Worm (Caenorhabditis elegans) whole organism, late embryonic: ENCODE data around the gene ZK813.4.

Experiments
- C08G9.2 ChIP-seq: sonication (generic microtip); optimal IDR thresholded peaks from 2 replicates; lab custom pipeline; 2016; ENCODE audit warnings: mild to moderate bottlenecking, missing genetic modification characterization, moderate library complexity, missing compliant biosample characterization
- C38D4.7 ChIP-seq: fragments of 200-800 bp; sonication (Bioruptor generic); optimal IDR thresholded peaks from 2 replicates; lab custom pipeline; 2018; ENCODE audit warnings: mild to moderate bottlenecking, missing genetic modification characterization, moderate library complexity, missing compliant biosample characterization
- F13H6.1 ChIP-seq: sonication (generic microtip); optimal IDR thresholded peaks from 2 replicates; lab custom pipeline; 2016; ENCODE audit warnings: missing genetic modification characterization, missing compliant biosample characterization
- K02D7.2 ChIP-seq: sonication (generic microtip); optimal IDR thresholded peaks from 2 replicates; lab custom pipeline; 2017; ENCODE audit warnings: mild to moderate bottlenecking, missing genetic modification characterization, missing compliant biosample characterization
- T23F11.4 ChIP-seq: fragments of 200-800 bp; sonication (Bioruptor generic); optimal IDR thresholded peaks from 2 replicates; lab custom pipeline; 2018; ENCODE audit warnings: mild to moderate bottlenecking, missing genetic modification characterization, missing compliant biosample characterization
- Y22D7AL.16 ChIP-seq: sonication (generic microtip); optimal IDR thresholded peaks from 2 replicates; lab custom pipeline; 2016; ENCODE audit warnings: missing genetic modification characterization, missing compliant biosample characterization
- ceh-19 ChIP-seq: fragments of 200-800 bp; sonication (Bioruptor generic); optimal IDR thresholded peaks from 2 replicates; lab custom pipeline; 2018; ENCODE audit warnings: mild to moderate bottlenecking, missing genetic modification characterization, missing compliant biosample characterization
- ceh-2 ChIP-seq: sonication (generic microtip); optimal IDR thresholded peaks from 2 replicates; lab custom pipeline; 2016; ENCODE audit warnings: missing genotype, missing genetic modification characterization, missing compliant biosample characterization
- ceh-24 ChIP-seq: sonication (generic microtip); optimal IDR thresholded peaks from 2 replicates; lab custom pipeline; 2016; ENCODE audit warnings: mild to moderate bottlenecking, missing genetic modification characterization, missing compliant biosample characterization
- ceh-30 ChIP-seq: fragments of 150-350 bp; optimal IDR thresholded peaks from 2 replicates; lab custom pipeline; 2014; ENCODE audit warnings: missing biosample characterization, missing genetic modification characterization
- ceh-31 ChIP-seq: sonication (generic microtip); optimal IDR thresholded peaks from 2 replicates; lab custom pipeline; 2016; ENCODE audit warnings: missing genetic modification characterization, missing compliant biosample characterization
- ceh-45 ChIP-seq: fragments of 200-800 bp; sonication (Bioruptor generic); IDR thresholded peaks from 2 replicates; pipeline ENCODE4 v1.3.6; 2022; ENCODE audit warnings: missing genetic modification reagents, missing genetic modification characterization, missing compliant biosample characterization
- ceh-6 ChIP-seq: fragments of 200-800 bp; sonication (Bioruptor generic); optimal IDR thresholded peaks from 2 replicates; lab custom pipeline; 2018; ENCODE audit warnings: mild to moderate bottlenecking, missing genetic modification characterization, missing compliant biosample characterization
- che-1 ChIP-seq: sonication (generic microtip); optimal IDR thresholded peaks from 2 replicates; lab custom pipeline; 2016; ENCODE audit warnings: mild to moderate bottlenecking, missing genetic modification characterization, missing compliant biosample characterization
- elt-2 ChIP-seq: sonication (generic microtip); optimal IDR thresholded peaks from 2 replicates; lab custom pipeline; 2016; ENCODE audit warnings: missing genetic modification reagents, missing genetic modification characterization, missing compliant biosample characterization
- ets-4 ChIP-seq: sonication (generic microtip); optimal IDR thresholded peaks from 2 replicates; lab custom pipeline; 2016; ENCODE audit warnings: missing genetic modification characterization, missing compliant biosample characterization
- gmeb-2 ChIP-seq: sonication (generic microtip); optimal IDR thresholded peaks from 2 replicates; lab custom pipeline; 2016; ENCODE audit warnings: missing genetic modification characterization, inconsistent platforms, missing compliant biosample characterization
- hlh-13 ChIP-seq: fragments of 200-800 bp; sonication (Bioruptor generic); optimal IDR thresholded peaks from 2 replicates; lab custom pipeline; 2018; ENCODE audit warnings: mild to moderate bottlenecking, missing genetic modification characterization, missing compliant biosample characterization
- hlh-15 ChIP-seq: sonication (generic microtip); optimal IDR thresholded peaks from 2 replicates; lab custom pipeline; 2016; ENCODE audit warnings: missing genetic modification characterization, missing compliant biosample characterization
- hlh-6 ChIP-seq: sonication (generic microtip); optimal IDR thresholded peaks from 2 replicates; lab custom pipeline; 2016; ENCODE audit warnings: missing genotype, missing genetic modification characterization, missing compliant biosample characterization
- hlh-8 ChIP-seq: sonication (generic microtip); optimal IDR thresholded peaks from 2 replicates; lab custom pipeline; 2016; ENCODE audit warnings: missing genotype, missing genetic modification characterization, missing compliant biosample characterization
- lin-11 ChIP-seq: fragments of 200-800 bp; sonication (Bioruptor generic); optimal IDR thresholded peaks from 2 replicates; lab custom pipeline; 2018; ENCODE audit warnings: mild to moderate bottlenecking, missing genetic modification characterization, missing compliant biosample characterization
- madf-2 ChIP-seq: sonication (generic microtip); optimal IDR thresholded peaks from 2 replicates; lab custom pipeline; 2017; ENCODE audit warnings: missing genetic modification characterization, missing compliant biosample characterization
- mec-3 ChIP-seq: sonication (generic microtip); optimal IDR thresholded peaks from 2 replicates; lab custom pipeline; 2016; ENCODE audit warnings: borderline replicate concordance, missing genetic modification characterization, missing compliant biosample characterization
- nhr-11 ChIP-seq: fragments of 150-350 bp; optimal IDR thresholded peaks from 2 replicates; lab custom pipeline; 2014; ENCODE audit warnings: missing biosample characterization, missing genetic modification characterization
- nhr-232 ChIP-seq: sonication (generic microtip); optimal IDR thresholded peaks from 2 replicates; lab custom pipeline; 2016; ENCODE audit warnings: missing genetic modification characterization, missing compliant biosample characterization
- npax-4 ChIP-seq: sonication (generic microtip); optimal IDR thresholded peaks from 2 replicates; lab custom pipeline; 2016; ENCODE audit warnings: missing genetic modification characterization, missing compliant biosample characterization
- pat-9 ChIP-seq: fragments of 200-800 bp; sonication (Bioruptor generic); optimal IDR thresholded peaks from 2 replicates; lab custom pipeline; 2018; ENCODE audit warnings: mild to moderate bottlenecking, missing genetic modification characterization, moderate library complexity, missing compliant biosample characterization
- pax-1 ChIP-seq: fragments of 150-350 bp; optimal IDR thresholded peaks from 2 replicates; lab custom pipeline; 2014; ENCODE audit warnings: missing biosample characterization, missing genetic modification characterization
- pha-2 ChIP-seq: sonication (generic microtip); optimal IDR thresholded peaks from 2 replicates; lab custom pipeline; 2017; ENCODE audit warnings: mild to moderate bottlenecking, missing genetic modification characterization, missing compliant biosample characterization
- pha-4 ChIP-seq: fragments of 150-350 bp; optimal IDR thresholded peaks from 2 replicates; lab custom pipeline; 2018; ENCODE audit warnings: missing biosample characterization, missing genetic modification reagents, missing genetic modification characterization
- ref-2 ChIP-seq: sonication (generic microtip); optimal IDR thresholded peaks from 2 replicates; lab custom pipeline; 2016; ENCODE audit warnings: missing genetic modification characterization, missing compliant biosample characterization
- sdc-2 ChIP-seq: sonication (generic microtip); optimal IDR thresholded peaks from 2 replicates; lab custom pipeline; 2016; ENCODE audit warnings: missing genotype, missing genetic modification characterization, missing compliant biosample characterization
- sox-4 ChIP-seq: sonication (generic microtip); optimal IDR thresholded peaks from 2 replicates; lab custom pipeline; 2017; ENCODE audit warnings: mild to moderate bottlenecking, missing genetic modification characterization, inconsistent platforms, missing compliant biosample characterization
- syd-9 ChIP-seq: sonication (generic microtip); optimal IDR thresholded peaks from 2 replicates; lab custom pipeline; 2016; ENCODE audit warnings: mild to moderate bottlenecking, missing genetic modification characterization, moderate library complexity, missing compliant biosample characterization
- tbx-2 ChIP-seq: sonication (generic microtip); optimal IDR thresholded peaks from 2 replicates; lab custom pipeline; 2016; ENCODE audit warnings: missing genetic modification characterization, missing compliant biosample characterization
- unc-3 ChIP-seq, 2 experiments: fragments of 200-800 bp in 1 of 2; sonication (Bioruptor generic) in 1 of 2; sonication (generic microtip) in 1 of 2; conservative IDR thresholded peaks in 1 of 2; optimal IDR thresholded peaks in 1 of 2; 2 replicates each; pipeline versions ENCODE4 v1.3.6 to Lab custom; 2016 to 2022; ENCODE audit warnings: missing compliant biosample characterization in 2 of 2, missing genetic modification characterization in 2 of 2, missing genetic modification reagents in 1 of 2
- unc-42 ChIP-seq: sonication (generic microtip); optimal IDR thresholded peaks from 2 replicates; lab custom pipeline; 2016; ENCODE audit warnings: missing genotype, missing genetic modification characterization, missing compliant biosample characterization
- unc-55 ChIP-seq: sonication (generic microtip); optimal IDR thresholded peaks from 2 replicates; lab custom pipeline; 2017; ENCODE audit warnings: missing biosample characterization, missing genetic modification reagents, missing genetic modification characterization
- unc-86 ChIP-seq: sonication (generic microtip); optimal IDR thresholded peaks from 2 replicates; lab custom pipeline; 2016; ENCODE audit warnings: missing genetic modification characterization, missing compliant biosample characterization
- zip-5 ChIP-seq: sonication (generic microtip); optimal IDR thresholded peaks from 2 replicates; lab custom pipeline; 2016; ENCODE audit warnings: missing genetic modification characterization, missing compliant biosample characterization

Gene ZK813.4

DNA sequence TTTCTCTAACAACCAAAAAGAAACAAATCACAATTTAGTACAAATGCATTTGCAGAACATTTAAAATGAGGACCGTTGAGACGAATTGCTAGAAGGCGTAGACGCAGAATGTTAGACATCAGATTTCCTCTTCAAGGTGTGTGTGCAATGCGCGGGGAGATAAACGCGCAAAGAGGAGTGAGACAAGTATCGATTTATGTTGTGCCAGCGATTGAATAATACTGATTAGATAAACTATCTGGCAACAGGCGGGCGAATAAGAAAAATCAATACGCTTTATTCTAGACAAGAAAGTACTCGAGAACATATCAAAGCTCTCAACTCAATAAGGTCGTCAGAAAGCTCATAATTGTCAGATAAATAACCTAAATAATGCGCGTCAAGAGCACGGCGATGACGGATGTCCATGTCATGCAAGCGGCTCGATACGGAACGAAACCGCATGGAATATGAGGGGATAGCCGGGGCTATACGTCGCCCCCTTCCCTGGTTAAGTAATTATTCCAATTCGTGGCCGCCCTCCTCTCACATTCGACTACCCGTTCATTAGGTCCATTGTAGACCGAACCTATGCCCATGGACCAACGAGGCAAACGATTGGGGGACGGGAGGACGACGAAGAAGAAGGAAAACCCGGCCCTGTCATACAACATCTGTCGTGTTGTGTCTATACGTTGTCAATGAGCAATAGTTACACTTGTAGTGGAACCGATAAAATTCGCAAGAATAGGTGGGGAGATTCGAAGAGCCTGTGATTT is 37.3 kb upstream of the ZK813.4 start (continued):
- TF ChIP-seq ceh-6 (GFP tag; lab: Kevin White, UChicago) (no peak), nhr-11 (tag; lab: Kevin White, UChicago) (no peak), hlh-8 (no peak), pha-2 (tag; lab: Kevin White, UChicago) (no peak)

DNA sequence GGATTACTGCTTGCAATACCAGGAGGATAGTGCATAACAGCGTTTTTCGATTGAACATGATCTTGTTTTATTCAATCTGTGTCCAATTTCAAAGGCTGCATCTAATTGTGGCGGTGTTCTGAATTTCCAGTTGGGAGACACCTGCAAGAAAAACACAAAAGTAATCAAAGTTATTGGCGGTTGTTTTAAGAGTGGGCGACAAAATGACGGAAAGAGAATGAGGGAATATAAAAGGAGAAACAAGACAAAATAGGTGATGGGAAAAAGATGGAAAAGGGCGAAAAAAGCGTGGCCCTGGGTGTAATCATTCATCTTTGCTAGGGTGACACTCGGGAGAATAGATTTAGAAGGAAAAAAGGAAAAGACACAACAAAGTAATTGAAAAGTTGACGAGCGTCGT is 35.9 kb upstream of the ZK813.4 start, which contains the start of the genes ZK377.15 and sax-3:
Gene ZK377.15, minus strand, starts transcription at position 101 of the 400 bp plus-strand sequence.
Gene sax-3, minus strand, starts transcription at position 143 of the 400 bp plus-strand sequence.
- no peak for TF ChIP-seq ceh-19 (GFP tag; lab: Kevin White, UChicago)
- no peak for TF ChIP-seq unc-55 (GFP tag; lab: Kevin White, UChicago)
- TF ChIP-seq ceh-45 (GFP tag; lab: Robert Waterston, UW) = no peak
- TF ChIP-seq ceh-30 (tag; lab: Kevin White, UChicago) = no peak
- no peak for TF ChIP-seq gmeb-2 (tag; lab: Kevin White, UChicago)
- TF ChIP-seq nhr-232 = no peak
- no peak for TF ChIP-seq sox-4
- no peak for TF ChIP-seq hlh-15 (tag; lab: Kevin White, UChicago)
- no peak for TF ChIP-seq che-1
- TF ChIP-seq hlh-6 (tag; lab: Kevin White, UChicago) = no peak
- no peak for TF ChIP-seq pax-1 (tag; lab: Kevin White, UChicago)
- TF ChIP-seq Y22D7AL.16 (tag; lab: Kevin White, UChicago) = no peak
- no peak for TF ChIP-seq unc-42 (tag; lab: Kevin White, UChicago)
- no peak for TF ChIP-seq ceh-6 (GFP tag; lab: Kevin White, UChicago)
- no peak for TF ChIP-seq C08G9.2 (tag; lab: Kevin White, UChicago)
- no peak for TF ChIP-seq madf-2 (tag; lab: Kevin White, UChicago)
- no peak for TF ChIP-seq mec-3 (tag; lab: Kevin White, UChicago)

DNA sequence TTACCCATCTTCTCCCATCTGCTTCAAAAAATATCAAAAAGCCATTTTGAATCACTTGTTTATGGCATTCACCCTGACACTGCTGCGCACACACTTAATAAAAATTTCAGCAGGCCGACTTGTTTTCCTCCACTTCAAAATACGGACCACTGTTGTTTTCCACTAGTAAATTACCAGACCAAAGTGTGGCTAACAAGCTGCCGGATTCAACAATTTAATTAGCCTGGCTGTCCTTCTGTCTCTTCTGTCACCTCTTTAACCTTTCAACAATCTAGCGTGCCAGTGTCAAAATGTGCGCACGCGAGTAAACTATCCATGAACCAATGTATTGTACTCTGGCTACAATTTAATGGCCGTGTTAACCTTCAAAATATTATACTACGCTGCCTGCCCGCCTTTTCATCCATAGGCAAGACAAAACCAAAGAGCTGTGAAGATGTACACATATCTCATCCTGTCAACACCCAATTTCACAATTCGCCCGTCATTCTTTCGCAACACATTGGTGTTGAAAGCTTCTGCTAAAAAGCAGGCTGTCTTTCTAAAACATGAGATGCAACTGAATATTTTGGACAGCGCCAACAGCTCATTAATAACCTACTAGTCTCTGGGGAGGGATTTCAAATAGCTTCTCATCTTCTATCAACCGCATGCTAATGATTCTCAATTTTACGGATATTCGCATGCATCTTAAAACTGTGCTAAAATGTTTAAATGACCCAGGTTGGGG is 34.6 kb upstream of the ZK813.4 start:
- no peak for TF ChIP-seq hlh-15 (tag; lab: Kevin White, UChicago)
- peak; percentile 56 for TF ChIP-seq unc-55 (GFP tag; lab: Kevin White, UChicago)
- peak; percentile 29 for TF ChIP-seq tbx-2 (tag; lab: Kevin White, UChicago)
- peak; percentile 31 for TF ChIP-seq ceh-31
- TF ChIP-seq elt-2 (tag; lab: Kevin White, UChicago) = no peak
- no peak for TF ChIP-seq hlh-13
- TF ChIP-seq unc-42 (tag; lab: Kevin White, UChicago) = peak; percentile 61
- no peak for TF ChIP-seq nhr-11 (tag; lab: Kevin White, UChicago)
- no peak for TF ChIP-seq pha-4 (tag; lab: Kevin White, UChicago)
- TF ChIP-seq ets-4 (tag; lab: Kevin White, UChicago) = no peak
- no peak for TF ChIP-seq K02D7.2
- no peak for TF ChIP-seq sdc-2 (tag; lab: Kevin White, UChicago)
- peak; percentile 3 for TF ChIP-seq ref-2 (tag; lab: Kevin White, UChicago)
- no peak for TF ChIP-seq che-1
- no peak for TF ChIP-seq ceh-24 (tag; lab: Kevin White, UChicago)
- TF ChIP-seq lin-11 (tag; lab: Kevin White, UChicago) = no peak
- TF ChIP-seq syd-9 = no peak
- no peak for TF ChIP-seq zip-5 (tag; lab: Kevin White, UChicago)
- TF ChIP-seq unc-86 = no peak
- TF ChIP-seq ceh-2 (tag; lab: Kevin White, UChicago) = no peak
- TF ChIP-seq C38D4.7 (GFP tag; lab: Kevin White, UChicago) = no peak
- no peak for TF ChIP-seq ceh-19 (GFP tag; lab: Kevin White, UChicago)
- no peak for TF ChIP-seq T23F11.4 (GFP tag; lab: Kevin White, UChicago)
- TF ChIP-seq pat-9 (tag; lab: Kevin White, UChicago) = no peak
- TF ChIP-seq npax-4 (tag; lab: Kevin White, UChicago) = no peak
- TF ChIP-seq unc-3 (GFP tag; conservative IDR thresholded peaks at IDR 0.05; lab: Robert Waterston, UW) = no peak
- TF ChIP-seq unc-3 (tag; optimal IDR thresholded peaks at IDR 0.05; lab: Kevin White, UChicago) = no peak
- no peak for TF ChIP-seq F13H6.1
